Fruit fly (Drosophila melanogaster): ENCODE measurements around the gene CG3857.

The CG3857 gene

dm6 chrX:1908757-1909156 is 31.1 kb downstream of the CG3857 start, which contains the start of the genes Edem1 and Rbcn-3B (continued):
- no peak for TF ChIP-seq Blimp-1 (GFP tag; optimal IDR thresholded peaks at IDR 0.05)
- no peak for TF ChIP-seq repo (GFP tag; optimal IDR thresholded peaks at IDR 0.05)
- TF ChIP-seq nom (GFP tag; optimal IDR thresholded peaks at IDR 0.05): peak; percentile 69
- no peak for TF ChIP-seq CG16863 (GFP tag; optimal IDR thresholded peaks at IDR 0.05)
- no peak for TF ChIP-seq CG31441 (GFP tag; IDR thresholded peaks at IDR 0.05)
- TF ChIP-seq dpn (GFP tag; optimal IDR thresholded peaks at IDR 0.05): no peak
- no peak for TF ChIP-seq CG9609 (GFP tag; optimal IDR thresholded peaks at IDR 0.05)
- peak; percentile 82 for TF ChIP-seq cg (GFP tag; optimal IDR thresholded peaks at IDR 0.05)
- no peak for TF ChIP-seq Nf-YC (tag; optimal IDR thresholded peaks at IDR 0.05)
- no peak for TF ChIP-seq gcm (GFP tag; optimal IDR thresholded peaks at IDR 0.05)
- TF ChIP-seq Doc3 (GFP tag; IDR thresholded peaks at IDR 0.05; ENCODE audit: partially characterized antibody): peak; percentile 45; the same call in 1 of the 3 replicates
- TF ChIP-seq YL-1 (GFP tag; optimal IDR thresholded peaks at IDR 0.05): peak; percentile 41
- peak; percentile 88 for TF ChIP-seq MESR4 (GFP tag; optimal IDR thresholded peaks at IDR 0.05)
- no peak for TF ChIP-seq Trl (optimal IDR thresholded peaks at IDR 0.05)
- no peak for TF ChIP-seq Trl (GFP tag; optimal IDR thresholded peaks at IDR 0.05)
- TF ChIP-seq Bteb2 (GFP tag; optimal IDR thresholded peaks at IDR 0.05): no peak
- TF ChIP-seq Max (GFP tag; optimal IDR thresholded peaks at IDR 0.05): peak; percentile 15
- TF ChIP-seq CG18476 (GFP tag; optimal IDR thresholded peaks at IDR 0.05): no peak
- peak; percentile 36; the same call in 1 of the 3 replicates for TF ChIP-seq Opbp (GFP tag; IDR thresholded peaks at IDR 0.05; ENCODE audit: partially characterized antibody)
- TF ChIP-seq Hmx (GFP tag; optimal IDR thresholded peaks at IDR 0.05): no peak
- no peak for TF ChIP-seq CG12769 (tag; optimal IDR thresholded peaks at IDR 0.05)
- TF ChIP-seq vfl (GFP tag; optimal IDR thresholded peaks at IDR 0.05): no peak
- peak; percentile 38 for TF ChIP-seq Bgb (GFP tag; IDR thresholded peaks at IDR 0.05; ENCODE audit: partially characterized antibody)
- TF ChIP-seq CG31224 (GFP tag; IDR thresholded peaks at IDR 0.05): no peak
- peak; percentile 52; the same call in 1 of the 2 replicates for TF ChIP-seq inv (GFP tag; IDR thresholded peaks at IDR 0.05; ENCODE audit: partially characterized antibody)
- no peak for TF ChIP-seq CG13424 (tag; optimal IDR thresholded peaks at IDR 0.05)
- TF ChIP-seq CG4360 (GFP tag; IDR thresholded peaks at IDR 0.05): no peak
- TF ChIP-seq dimm (GFP tag; IDR thresholded peaks at IDR 0.05): no peak
- TF ChIP-seq CG17568 (GFP tag; optimal IDR thresholded peaks at IDR 0.05): no peak
- no peak for TF ChIP-seq pfk (GFP tag; optimal IDR thresholded peaks at IDR 0.05)
- TF ChIP-seq CG13287 (GFP tag; IDR thresholded peaks at IDR 0.05; ENCODE audit: partially characterized antibody): peak; percentile 44
- no peak for TF ChIP-seq ERR (GFP tag; optimal IDR thresholded peaks at IDR 0.05)
- peak; percentile 45; the same call in 2 of the 4 replicates for TF ChIP-seq Dll (GFP tag; IDR thresholded peaks at IDR 0.05; ENCODE audit: partially characterized antibody)
- no peak for TF ChIP-seq CG30403 (GFP tag; optimal IDR thresholded peaks at IDR 0.05)
- TF ChIP-seq Myb (GFP tag; optimal IDR thresholded peaks at IDR 0.05): no peak
- TF ChIP-seq hb (GFP tag; IDR thresholded peaks at IDR 0.05; ENCODE audit: partially characterized antibody): peak; percentile 57; the same call in 1 of the 3 replicates
- peak; percentile 30; the same call in 1 of the 3 replicates for TF ChIP-seq row (GFP tag; IDR thresholded peaks at IDR 0.05)
- TF ChIP-seq sens (GFP tag): no peak
- no peak for TF ChIP-seq vvl (GFP tag; IDR thresholded peaks at IDR 0.05)
- TF ChIP-seq Fer1 (GFP tag; optimal IDR thresholded peaks at IDR 0.05): peak; percentile 34
- TF ChIP-seq fd102C (GFP tag; optimal IDR thresholded peaks at IDR 0.05): no peak
- no peak for TF ChIP-seq CG3065 (GFP tag; optimal IDR thresholded peaks at IDR 0.05)
- no peak for TF ChIP-seq da (GFP tag; optimal IDR thresholded peaks at IDR 0.05)
- TF ChIP-seq HmgZ (tag; optimal IDR thresholded peaks at IDR 0.05): peak; percentile 12
- no peak for TF ChIP-seq pum (GFP tag; optimal IDR thresholded peaks at IDR 0.05)
- no peak for TF ChIP-seq trh (GFP tag; optimal IDR thresholded peaks at IDR 0.05)
- TF ChIP-seq stwl (tag; optimal IDR thresholded peaks at IDR 0.05): no peak
- no peak for TF ChIP-seq ham (GFP tag; IDR thresholded peaks at IDR 0.05)
- TF ChIP-seq CG15514 (GFP tag; optimal IDR thresholded peaks at IDR 0.05): peak; percentile 45
- peak; percentile 33 for TF ChIP-seq CG4617 (GFP tag; optimal IDR thresholded peaks at IDR 0.05; ENCODE audit: borderline replicate concordance)
- TF ChIP-seq CG30431 (GFP tag; optimal IDR thresholded peaks at IDR 0.05): no peak

Measured in whole organism, embryonic.